Fruit fly (Drosophila melanogaster) whole organism, embryonic: Measurements from ENCODE around the gene amon.

Source experiments
- Abd-B ChIP-seq: fragments of 200-800 bp; sonication (Bioruptor generic); optimal IDR thresholded peaks from 2 replicates; lab custom pipeline; 2018; ENCODE audit warnings: missing biosample characterization, mild to moderate bottlenecking, missing genetic modification characterization, moderate library complexity
- Atf3 ChIP-seq: fragments of 200-800 bp; sonication (Bioruptor generic); optimal IDR thresholded peaks from 3 replicates; lab custom pipeline; 2016; ENCODE audit warnings: missing biosample characterization, missing genetic modification characterization
- BtbVII ChIP-seq: fragments of 200-800 bp; sonication (Bioruptor generic); optimal IDR thresholded peaks from 3 replicates; lab custom pipeline; 2017; ENCODE audit warnings: missing biosample characterization, mild to moderate bottlenecking, missing genetic modification characterization
- CG10147 ChIP-seq: fragments of 200-800 bp; sonication (Bioruptor generic); optimal IDR thresholded peaks from 2 replicates; lab custom pipeline; 2019; ENCODE audit warnings: missing biosample characterization, mild to moderate bottlenecking, missing genetic modification characterization, moderate library complexity
- CG10462 ChIP-seq: fragments of 200-800 bp; sonication (Bioruptor generic); optimal IDR thresholded peaks from 2 replicates; lab custom pipeline; 2016; ENCODE audit warnings: missing biosample characterization, missing genetic modification characterization
- CG11247 ChIP-seq: fragments of 200-800 bp; sonication (Bioruptor generic); IDR thresholded peaks from 2 replicates; pipeline ENCODE4 v1.3.6; 2022; ENCODE audit warnings: missing biosample characterization, missing genetic modification characterization
- CG12104 ChIP-seq: fragments of 200-800 bp; sonication (Bioruptor generic); optimal IDR thresholded peaks from 3 replicates; lab custom pipeline; 2016; ENCODE audit warnings: missing biosample characterization, missing genetic modification characterization
- CG12155 ChIP-seq: fragments of 200-800 bp; sonication (Bioruptor generic); optimal IDR thresholded peaks from 3 replicates; lab custom pipeline; 2016; ENCODE audit warnings: missing biosample characterization, missing genetic modification characterization
- CG12219 ChIP-seq: fragments of 200-800 bp; sonication (Bioruptor generic); optimal IDR thresholded peaks from 3 replicates; lab custom pipeline; 2018; ENCODE audit warnings: missing biosample characterization, mild to moderate bottlenecking, missing genetic modification characterization
- CG12942 ChIP-seq: fragments of 200-800 bp; sonication (Bioruptor generic); optimal IDR thresholded peaks from 3 replicates; lab custom pipeline; 2016; ENCODE audit warnings: missing biosample characterization, missing genetic modification characterization
- CG13287 ChIP-seq: fragments of 200-800 bp; sonication (Bioruptor generic); IDR thresholded peaks from 2 replicates; pipeline ENCODE4 v1.3.6; 2022; ENCODE audit warnings: missing biosample characterization, missing genetic modification characterization; ENCODE audit not compliant: partially characterized antibody
- CG13296 ChIP-seq: fragments of 200-800 bp; sonication (Bioruptor generic); optimal IDR thresholded peaks from 3 replicates; lab custom pipeline; 2018; ENCODE audit warnings: missing biosample characterization, mild to moderate bottlenecking, missing genetic modification characterization
- CG13624 ChIP-seq: fragments of 200-800 bp; sonication (Bioruptor generic); optimal IDR thresholded peaks from 2 replicates; lab custom pipeline; 2016; ENCODE audit warnings: missing biosample characterization, missing genetic modification characterization
- CG14965 ChIP-seq: fragments of 200-800 bp; sonication (Bioruptor generic); optimal IDR thresholded peaks from 2 replicates; lab custom pipeline; 2016; ENCODE audit warnings: missing biosample characterization, missing genetic modification characterization, borderline replicate concordance
- CG18599 ChIP-seq: fragments of 200-800 bp; sonication (Bioruptor generic); optimal IDR thresholded peaks from 3 replicates; lab custom pipeline; 2017; ENCODE audit warnings: missing biosample characterization, missing genetic modification characterization, mild to moderate bottlenecking, moderate library complexity, missing genetic modification reagents
- CG3847 ChIP-seq: fragments of 200-800 bp; sonication (Bioruptor generic); IDR thresholded peaks from 2 replicates; pipeline ENCODE4 v1.3.6; 2022; ENCODE audit warnings: missing biosample characterization, missing genetic modification characterization
- CG4282 ChIP-seq: fragments of 200-800 bp; sonication (Bioruptor generic); optimal IDR thresholded peaks from 2 replicates; lab custom pipeline; 2016; ENCODE audit warnings: missing biosample characterization, missing genetic modification characterization
- CG6175 ChIP-seq: fragments of 200-800 bp; sonication (Bioruptor generic); IDR thresholded peaks from 3 replicates; pipeline ENCODE4 v1.3.6; 2022; ENCODE audit warnings: missing biosample characterization, missing genetic modification characterization
- CG6765 ChIP-seq: fragments of 200-800 bp; sonication (Bioruptor generic); optimal IDR thresholded peaks from 3 replicates; lab custom pipeline; 2017; ENCODE audit warnings: missing biosample characterization, mild to moderate bottlenecking, missing genetic modification characterization
- Dek ChIP-seq: fragments of 200-800 bp; sonication (Bioruptor generic); optimal IDR thresholded peaks from 3 replicates; lab custom pipeline; 2019; ENCODE audit warnings: missing biosample characterization, mild to moderate bottlenecking, missing genetic modification characterization, moderate library complexity
- Dip3 ChIP-seq: fragments of 200-800 bp; sonication (Bioruptor generic); optimal IDR thresholded peaks from 3 replicates; lab custom pipeline; 2016; ENCODE audit warnings: missing biosample characterization, missing genetic modification characterization
- Doc3 ChIP-seq: fragments of 200-800 bp; sonication (Bioruptor generic); IDR thresholded peaks from 3 replicates; pipeline ENCODE4 v1.3.6; 2022; ENCODE audit warnings: missing biosample characterization, missing genetic modification characterization; ENCODE audit not compliant: partially characterized antibody
- ERR ChIP-seq: fragments of 200-800 bp; sonication (Bioruptor generic); optimal IDR thresholded peaks from 2 replicates; lab custom pipeline; 2016; ENCODE audit warnings: missing biosample characterization, missing genetic modification characterization
- Fer2 ChIP-seq: fragments of 200-800 bp; sonication (Bioruptor generic); optimal IDR thresholded peaks from 2 replicates; lab custom pipeline; 2018; ENCODE audit warnings: missing biosample characterization, mild to moderate bottlenecking, missing genetic modification characterization, moderate library complexity
- Max ChIP-seq: fragments of 200-800 bp; sonication (Bioruptor generic); optimal IDR thresholded peaks from 2 replicates; lab custom pipeline; 2016; ENCODE audit warnings: missing biosample characterization, mild to moderate bottlenecking, missing genetic modification characterization
- Mes4 ChIP-seq: fragments of 200-800 bp; sonication (Bioruptor generic); optimal IDR thresholded peaks from 2 replicates; lab custom pipeline; 2016; ENCODE audit warnings: missing biosample characterization, missing genetic modification characterization
- Neu2 ChIP-seq: fragments of 200-800 bp; sonication (Bioruptor generic); optimal IDR thresholded peaks from 3 replicates; lab custom pipeline; 2016; ENCODE audit warnings: missing biosample characterization, missing genetic modification characterization, borderline replicate concordance
- Sin3A ChIP-seq: fragments of >200 bp; optimal IDR thresholded peaks from 2 replicates; lab custom pipeline; 2018
- Tbp ChIP-seq: fragments of >200 bp; optimal IDR thresholded peaks from 2 replicates; lab custom pipeline; 2018; ENCODE audit warnings: missing biosample characterization, missing genetic modification characterization
- Xbp1 ChIP-seq: fragments of 200-800 bp; sonication (Bioruptor generic); optimal IDR thresholded peaks from 3 replicates; lab custom pipeline; 2016; ENCODE audit warnings: missing biosample characterization, mild to moderate bottlenecking, missing genetic modification characterization
- Xrp1 ChIP-seq: fragments of 200-800 bp; sonication (Bioruptor generic); IDR thresholded peaks from 2 replicates; pipeline ENCODE4 v1.3.6; 2022; ENCODE audit warnings: missing biosample characterization, missing genetic modification characterization
- YL-1 ChIP-seq: fragments of 200-800 bp; sonication (Bioruptor generic); optimal IDR thresholded peaks from 3 replicates; lab custom pipeline; 2017; ENCODE audit warnings: missing biosample characterization, mild to moderate bottlenecking, missing genetic modification characterization
- al ChIP-seq: fragments of 200-800 bp; sonication (Bioruptor generic); IDR thresholded peaks from 2 replicates; pipeline ENCODE4 v1.3.6; 2022; ENCODE audit warnings: missing biosample characterization, missing genetic modification characterization
- bab2 ChIP-seq: fragments of 200-800 bp; sonication (Bioruptor generic); optimal IDR thresholded peaks from 2 replicates; lab custom pipeline; 2016; ENCODE audit warnings: missing biosample characterization, missing genetic modification characterization
- br ChIP-seq: fragments of >200 bp; optimal IDR thresholded peaks from 2 replicates; lab custom pipeline; 2017
- bsh ChIP-seq, 2 experiments: fragments of 200-800 bp; sonication (Bioruptor generic); optimal IDR thresholded peaks; 2 replicates each; lab custom pipeline; 2017 to 2018; ENCODE audit warnings: mild to moderate bottlenecking in 2 of 2, missing biosample characterization in 2 of 2, missing genetic modification characterization in 2 of 2, moderate library complexity in 1 of 2
- cato ChIP-seq: fragments of 200-800 bp; sonication (Bioruptor generic); optimal IDR thresholded peaks from 2 replicates; lab custom pipeline; 2016; ENCODE audit warnings: missing biosample characterization, missing genetic modification characterization, borderline replicate concordance
- cwo ChIP-seq: fragments of 200-800 bp; sonication (Bioruptor generic); optimal IDR thresholded peaks from 3 replicates; lab custom pipeline; 2017; ENCODE audit warnings: missing biosample characterization, missing genetic modification characterization, mild to moderate bottlenecking, moderate library complexity, missing genetic modification reagents
- dati ChIP-seq: fragments of 200-800 bp; sonication (Bioruptor generic); IDR thresholded peaks from 2 replicates; pipeline ENCODE4 v1.3.6; 2022; ENCODE audit warnings: missing biosample characterization, missing genetic modification characterization
- dysf ChIP-seq: fragments of 200-800 bp; sonication (Bioruptor generic); IDR thresholded peaks from 3 replicates; pipeline ENCODE4 v1.3.6; 2022; ENCODE audit warnings: missing biosample characterization, missing genetic modification characterization
- gcm ChIP-seq: fragments of 200-800 bp; sonication (Bioruptor generic); optimal IDR thresholded peaks from 2 replicates; lab custom pipeline; 2019; ENCODE audit warnings: missing biosample characterization, mild to moderate bottlenecking, missing genetic modification characterization, moderate library complexity
- hth ChIP-seq: fragments of >200 bp; optimal IDR thresholded peaks from 2 replicates; lab custom pipeline; 2017; ENCODE audit warnings: inconsistent platforms
- ind ChIP-seq: fragments of 200-800 bp; sonication (Bioruptor generic); optimal IDR thresholded peaks from 3 replicates; lab custom pipeline; 2016; ENCODE audit warnings: missing biosample characterization, missing genetic modification characterization
- ken ChIP-seq: fragments of 200-800 bp; sonication (Bioruptor generic); IDR thresholded peaks from 3 replicates; pipeline ENCODE4 v1.3.6; 2022; ENCODE audit warnings: missing biosample characterization, missing genetic modification characterization
- klu ChIP-seq: fragments of 200-800 bp; sonication (Bioruptor generic); IDR thresholded peaks from 2 replicates; pipeline ENCODE4 v1.3.6; 2022; ENCODE audit warnings: missing biosample characterization, missing genetic modification characterization
- knrl ChIP-seq: fragments of 200-800 bp; sonication (Bioruptor generic); IDR thresholded peaks from 3 replicates; pipeline ENCODE4 v1.3.6; 2022; ENCODE audit warnings: missing biosample characterization, missing genetic modification characterization; ENCODE audit not compliant: partially characterized antibody
- lab ChIP-seq: fragments of 200-800 bp; sonication (Bioruptor generic); optimal IDR thresholded peaks from 3 replicates; lab custom pipeline; 2017; ENCODE audit warnings: missing biosample characterization, missing genetic modification characterization, mild to moderate bottlenecking, moderate library complexity, missing genetic modification reagents
- luna ChIP-seq: fragments of 200-800 bp; sonication (Bioruptor generic); optimal IDR thresholded peaks from 2 replicates; lab custom pipeline; 2016; ENCODE audit warnings: missing biosample characterization, missing genetic modification characterization
- sob ChIP-seq: fragments of 200-800 bp; sonication (Bioruptor generic); IDR thresholded peaks from 2 replicates; pipeline ENCODE4 v1.3.6; 2022; ENCODE audit warnings: missing biosample characterization, missing genetic modification characterization
- tap ChIP-seq: fragments of 200-800 bp; optimal IDR thresholded peaks from 3 replicates; lab custom pipeline; 2019; ENCODE audit warnings: missing biosample characterization, mild to moderate bottlenecking, missing genetic modification characterization, moderate library complexity
- trh ChIP-seq: fragments of 200-800 bp; sonication (Bioruptor generic); optimal IDR thresholded peaks from 2 replicates; lab custom pipeline; 2016; ENCODE audit warnings: missing biosample characterization, missing genetic modification characterization
- vvl ChIP-seq: fragments of 200-800 bp; sonication (Bioruptor generic); IDR thresholded peaks from 2 replicates; pipeline ENCODE4 v1.3.6; 2022; ENCODE audit warnings: missing biosample characterization, missing genetic modification characterization

amon gene

DNA sequence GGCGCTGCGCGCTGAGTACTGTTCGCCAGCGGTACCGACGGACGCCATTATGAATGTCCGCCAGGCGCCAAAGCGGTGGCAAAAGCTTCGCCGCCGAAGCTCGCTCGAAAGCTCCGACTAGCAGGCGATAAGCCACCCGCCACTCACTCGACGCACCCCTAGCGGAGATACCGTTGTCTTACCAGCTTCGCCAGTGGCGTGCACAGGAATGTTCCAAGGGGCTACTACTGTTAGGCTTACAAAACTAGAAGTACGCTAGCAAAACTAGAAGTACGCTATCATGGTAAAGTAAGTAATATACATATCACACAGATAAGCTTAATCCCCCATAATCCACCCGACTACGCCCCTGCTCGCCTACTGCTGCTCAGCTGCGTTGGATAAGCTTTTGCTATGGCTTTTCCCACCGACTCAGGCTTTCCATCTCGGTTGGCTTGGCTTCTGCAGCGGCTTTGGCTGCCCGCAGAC lies at the start of gene amon (continued):
- TF ChIP-seq tap (tag; lab: Kevin White, UChicago) = peak; percentile 97
- peak; percentile 98 for TF ChIP-seq ERR (GFP tag; lab: Kevin White, UChicago)
- peak; percentile 99 for TF ChIP-seq vvl (GFP tag; lab: Robert Waterston, UW)
- TF ChIP-seq CG18599 (GFP tag; lab: Kevin White, UChicago) = peak; percentile 100
- peak; percentile 95 for TF ChIP-seq dati (GFP tag; lab: Robert Waterston, UW)
- peak; percentile 99 for TF ChIP-seq dysf (GFP tag; lab: Robert Waterston, UW)
- TF ChIP-seq CG13624 (GFP tag; lab: Kevin White, UChicago) = peak; percentile 99
- TF ChIP-seq CG10147 (GFP tag; lab: Kevin White, UChicago) = peak; percentile 99
- peak; percentile 98 for TF ChIP-seq al (GFP tag; lab: Robert Waterston, UW)
- peak; percentile 99 for TF ChIP-seq BtbVII (GFP tag; lab: Kevin White, UChicago)
- peak; percentile 85 for TF ChIP-seq CG14965 (GFP tag; lab: Kevin White, UChicago)
- TF ChIP-seq CG11247 (GFP tag; lab: Robert Waterston, UW) = peak; percentile 99
- peak; percentile 94 for TF ChIP-seq CG12104 (GFP tag; lab: Kevin White, UChicago)
- peak; percentile 98 for TF ChIP-seq cwo (GFP tag; lab: Kevin White, UChicago)
- TF ChIP-seq klu = peak; percentile 97
- TF ChIP-seq Sin3A (lab: Kevin White, UChicago) = no peak
- TF ChIP-seq Dek (tag; lab: Kevin White, UChicago) = peak; percentile 99
- TF ChIP-seq Fer2 (tag; lab: Kevin White, UChicago) = peak; percentile 98
- peak; percentile 97 for TF ChIP-seq luna
- peak; percentile 99 for TF ChIP-seq Abd-B (GFP tag; lab: Kevin White, UChicago)
- peak; percentile 98 for TF ChIP-seq Dip3
- peak; percentile 95 for TF ChIP-seq CG4282 (GFP tag; lab: Kevin White, UChicago)
- TF ChIP-seq lab = peak; percentile 100
- no peak for TF ChIP-seq br
- no peak for TF ChIP-seq hth (lab: Kevin White, UChicago)
- peak; percentile 93 for TF ChIP-seq gcm (GFP tag; lab: Kevin White, UChicago)
- TF ChIP-seq Atf3 = peak; percentile 96
- TF ChIP-seq Tbp = no peak
- no peak for TF ChIP-seq Doc3
- peak; percentile 99 for TF ChIP-seq CG3847 (GFP tag; lab: Robert Waterston, UW)
- peak; percentile 99 for TF ChIP-seq ind (GFP tag; lab: Kevin White, UChicago)
- TF ChIP-seq Mes4 = peak; percentile 95
- peak; percentile 98 for TF ChIP-seq CG6175
- TF ChIP-seq CG6765 = peak; percentile 99
- peak; percentile 92 for TF ChIP-seq trh (GFP tag; lab: Kevin White, UChicago)
- peak; percentile 99 for TF ChIP-seq Xbp1
- peak; percentile 97 for TF ChIP-seq Xrp1 (GFP tag; lab: Robert Waterston, UW)
- peak; percentile 87 for TF ChIP-seq Neu2 (GFP tag; lab: Kevin White, UChicago)
- TF ChIP-seq knrl (GFP tag; lab: Robert Waterston, UW) = no peak
- TF ChIP-seq YL-1 (GFP tag; lab: Kevin White, UChicago) = peak; percentile 90
- peak; percentile 99 for TF ChIP-seq CG13296 (GFP tag; lab: Kevin White, UChicago)
- peak; percentile 98 for TF ChIP-seq CG12219 (GFP tag; lab: Kevin White, UChicago)
- peak; percentile 99 for TF ChIP-seq bab2 (GFP tag; lab: Kevin White, UChicago)
- TF ChIP-seq bsh (GFP tag; optimal IDR thresholded peaks at IDR 0.05; lab: Kevin White, UChicago) = peak in 1 of 2 experiments; percentile 92
- TF ChIP-seq CG12942 (GFP tag; lab: Kevin White, UChicago) = peak; percentile 97
- TF ChIP-seq CG13287 (GFP tag; lab: Robert Waterston, UW) = peak; percentile 26
- peak; percentile 95 for TF ChIP-seq Max
- peak; percentile 97 for TF ChIP-seq CG12155 (GFP tag; lab: Kevin White, UChicago)
- TF ChIP-seq CG10462 (GFP tag; lab: Kevin White, UChicago) = peak; percentile 95
- TF ChIP-seq sob (GFP tag; lab: Robert Waterston, UW) = peak; percentile 99
- TF ChIP-seq cato = peak; percentile 94
- TF ChIP-seq ken (GFP tag; lab: Robert Waterston, UW) = peak; percentile 99
